Worm (Caenorhabditis elegans) whole organism, L4 larva: Measurements from ENCODE around the gene rabr-3.

Source experiments
- F26F4.8 ChIP-seq: fragments of 200-800 bp; sonication (Bioruptor generic); conservative IDR thresholded peaks from 2 replicates; pipeline ENCODE4 v1.3.6; 2022; ENCODE audit warnings: missing genetic modification characterization, missing compliant biosample characterization
- Y105C5A.15 ChIP-seq: fragments of 200-800 bp; sonication (Bioruptor generic); IDR thresholded peaks from 2 replicates; pipeline ENCODE4 v1.3.6; 2022; ENCODE audit warnings: missing genetic modification characterization, missing compliant biosample characterization
- Y75B8A.6 ChIP-seq: fragments of 200-800 bp; sonication (Bioruptor generic); IDR thresholded peaks from 2 replicates; pipeline ENCODE4 v1.3.6; 2022; ENCODE audit warnings: missing genetic modification reagents, missing genetic modification characterization, missing compliant biosample characterization
- ceh-28 ChIP-seq: fragments of 150-350 bp; optimal IDR thresholded peaks from 2 replicates; lab custom pipeline; 2014; ENCODE audit warnings: missing biosample characterization, missing genetic modification reagents, missing genetic modification characterization
- cey-2 ChIP-seq: sonication (generic microtip); optimal IDR thresholded peaks from 3 replicates; lab custom pipeline; 2017; ENCODE audit warnings: missing genetic modification characterization, mild to moderate bottlenecking, missing compliant biosample characterization, antibody characterized with exemption, borderline replicate concordance; ENCODE audit not compliant: insufficient read depth
- dpl-1 ChIP-seq: fragments of 150-350 bp; optimal IDR thresholded peaks from 2 replicates; lab custom pipeline; 2014; ENCODE audit warnings: missing biosample characterization, missing genetic modification reagents, missing genetic modification characterization
- fkh-10 ChIP-seq: fragments of 150-350 bp; optimal IDR thresholded peaks from 2 replicates; lab custom pipeline; 2014; ENCODE audit warnings: missing biosample characterization, missing genetic modification reagents, missing genetic modification characterization
- hlh-30 ChIP-seq: sonication (generic microtip); optimal IDR thresholded peaks from 2 replicates; lab custom pipeline; 2017; ENCODE audit warnings: antibody characterized with exemption, mild to moderate bottlenecking, missing genetic modification characterization, missing compliant biosample characterization; ENCODE audit not compliant: insufficient read depth
- lin-15B ChIP-seq: fragments of 150-350 bp; sonication (generic microtip); optimal IDR thresholded peaks from 3 replicates; lab custom pipeline; 2014; ENCODE audit warnings: missing biosample characterization, missing genetic modification characterization
- pha-4 ChIP-seq, 2 experiments: fragments of 150-350 bp in 1 of 2; fragments of 200-800 bp in 1 of 2; sonication (Bioruptor generic) in 1 of 2; IDR thresholded peaks in 1 of 2; optimal IDR thresholded peaks in 1 of 2; 2 replicates each; pipeline versions ENCODE4 v1.3.6 to Lab custom; 2014 to 2022; ENCODE audit warnings: missing genetic modification characterization in 2 of 2, missing genetic modification reagents in 2 of 2, missing biosample characterization in 1 of 2, missing compliant biosample characterization in 1 of 2
- rbr-2 ChIP-seq: sonication (generic microtip); optimal IDR thresholded peaks from 2 replicates; lab custom pipeline; 2016; ENCODE audit warnings: missing genotype, missing genetic modification characterization, missing compliant biosample characterization
- zag-1 ChIP-seq: fragments of 150-350 bp; optimal IDR thresholded peaks from 2 replicates; lab custom pipeline; 2014; ENCODE audit warnings: missing biosample characterization, missing genetic modification characterization
- zfp-3 ChIP-seq: fragments of 200-800 bp; sonication (Bioruptor generic); conservative IDR thresholded peaks from 2 replicates; pipeline ENCODE4 v1.3.6; 2022; ENCODE audit warnings: missing genetic modification reagents, missing genetic modification characterization, missing compliant biosample characterization
- ztf-11 ChIP-seq: fragments of 150-350 bp; optimal IDR thresholded peaks from 2 replicates; lab custom pipeline; 2014; ENCODE audit warnings: missing biosample characterization, missing genetic modification characterization

ce11 chrV:16237223-16237622 lies 41.7 kb downstream of the rabr-3 start, which contains the start of gene F21H7.5:
- TF ChIP-seq lin-15B (tag; lab: Kevin White, UChicago): no peak
- TF ChIP-seq Y105C5A.15 (GFP tag; lab: Robert Waterston, UW): no peak
- no peak for TF ChIP-seq ceh-28
- TF ChIP-seq pha-4 (GFP tag; IDR thresholded peaks at IDR 0.05; lab: Robert Waterston, UW): no peak
- TF ChIP-seq pha-4 (tag; optimal IDR thresholded peaks at IDR 0.05; lab: Kevin White, UChicago): no peak
- TF ChIP-seq rbr-2: no peak
- TF ChIP-seq hlh-30 (tag; lab: Kevin White, UChicago): no peak
- no peak for TF ChIP-seq dpl-1 (GFP tag; lab: Kevin White, UChicago)
- TF ChIP-seq zag-1 (tag; lab: Kevin White, UChicago): no peak
- TF ChIP-seq Y75B8A.6: no peak
- no peak for TF ChIP-seq cey-2 (tag; lab: Kevin White, UChicago)
- TF ChIP-seq ztf-11 (tag; lab: Kevin White, UChicago): no peak
- TF ChIP-seq zfp-3: no peak
- TF ChIP-seq fkh-10: no peak
- TF ChIP-seq F26F4.8: no peak
